Fruit fly (Drosophila melanogaster) whole organism, larva: ENCODE data around the gene be.

Experiments used
- noc ChIP-seq: fragments of 200-800 bp; sonication (Bioruptor generic); optimal IDR thresholded peaks from 3 replicates; lab custom pipeline; 2019; ENCODE audit warnings: missing biosample characterization, mild to moderate bottlenecking, missing genetic modification characterization, moderate library complexity

be gene

DNA sequence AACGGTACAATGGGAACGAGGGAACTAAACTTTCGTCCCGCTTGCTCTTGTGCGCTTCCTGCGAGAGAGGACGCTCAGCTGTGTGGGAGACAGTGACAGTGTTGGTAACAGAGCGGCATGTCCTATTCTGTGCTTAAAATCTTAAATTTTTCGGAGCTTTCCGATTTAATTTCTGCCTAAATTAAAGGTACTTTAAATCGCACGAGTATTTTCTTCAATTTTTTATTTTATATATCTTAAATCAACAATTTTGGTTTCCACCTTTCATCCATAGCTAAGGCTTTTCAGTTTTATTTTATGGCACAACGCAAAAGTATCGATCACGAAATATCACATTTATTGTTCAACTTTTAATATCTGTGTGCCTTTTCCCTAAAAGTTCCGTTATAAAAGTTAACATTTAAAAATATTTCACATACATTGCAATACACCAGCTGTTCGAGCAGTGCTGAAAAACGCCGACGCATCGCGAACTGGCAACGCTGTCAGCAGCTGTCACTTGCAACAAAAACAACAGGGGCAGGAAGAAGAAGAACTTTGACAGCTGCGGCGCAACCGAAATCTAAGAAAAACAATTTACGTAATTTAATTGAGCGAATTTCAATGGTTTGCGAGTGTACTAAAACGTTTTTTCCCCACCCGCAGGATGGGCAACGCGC, 39.3 kb downstream of the be start, which contains the start of the genes hiw and ND-B18:
TSS of gene hiw (minus strand) at position 26 of the 659 bp plus-strand sequence.
TSS of gene ND-B18 (plus strand) at position 330 of the 659 bp plus-strand sequence.
- no peak for TF ChIP-seq noc (tag; lab: Kevin White, UChicago)

DNA sequence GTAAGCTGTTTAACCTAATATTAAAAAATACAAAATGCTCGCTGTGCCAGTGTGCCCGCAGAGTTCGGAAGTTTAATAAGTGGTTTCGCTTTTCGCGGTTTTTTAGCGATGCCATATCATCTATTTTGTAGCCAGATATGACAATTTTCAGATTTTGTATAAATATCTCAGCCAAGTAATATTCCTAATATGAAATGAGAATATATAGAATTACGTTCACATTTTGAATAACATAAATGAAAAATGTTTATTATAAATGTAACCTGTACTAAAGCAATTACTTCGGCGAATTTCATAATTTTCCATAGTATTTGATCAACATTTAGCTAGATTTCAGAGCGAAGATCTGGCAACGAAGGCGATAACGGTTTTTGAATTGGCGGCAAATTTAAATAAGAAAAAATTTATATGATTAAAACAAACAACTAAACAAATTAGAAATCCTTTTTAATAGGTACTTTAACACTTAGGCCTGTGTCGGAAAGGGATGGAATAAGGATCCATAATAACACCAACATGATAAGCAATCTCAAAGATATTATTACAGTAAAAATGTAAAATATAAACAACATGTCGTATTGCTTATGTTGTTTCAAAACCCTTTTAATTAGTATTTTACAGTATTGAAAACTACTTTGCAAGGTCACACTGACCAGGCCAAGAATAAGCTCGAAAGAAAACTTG, 42.3 kb downstream of the be start, which contains the start of the genes opm and dob:
TSS of gene opm (minus strand) at position 59 of the 684 bp plus-strand sequence.
TSS of gene dob (plus strand) at position 634 of the 684 bp plus-strand sequence.
- TF ChIP-seq noc (tag; lab: Kevin White, UChicago): peak; percentile 15

DNA sequence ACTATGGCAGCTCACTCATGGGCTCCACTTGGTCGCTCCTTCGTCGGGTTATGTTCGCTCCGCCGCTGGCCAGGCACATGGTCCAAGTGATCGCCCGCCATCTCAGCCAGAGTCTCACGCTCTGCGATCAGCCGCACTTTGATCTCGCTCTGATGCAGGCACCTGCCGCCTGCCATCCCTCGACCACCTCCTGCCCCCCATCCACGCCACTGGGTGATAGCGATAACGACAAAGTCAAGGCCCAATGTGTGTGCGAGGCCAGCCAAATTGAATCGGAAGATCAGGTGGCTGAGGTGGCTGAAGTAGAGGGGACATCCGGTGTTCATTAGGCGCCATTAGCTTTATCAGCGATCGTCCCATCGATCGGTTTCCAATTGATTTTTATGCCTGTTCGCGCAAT, 44.3 kb downstream of the be start:
- no peak for TF ChIP-seq noc (tag; lab: Kevin White, UChicago)

DNA sequence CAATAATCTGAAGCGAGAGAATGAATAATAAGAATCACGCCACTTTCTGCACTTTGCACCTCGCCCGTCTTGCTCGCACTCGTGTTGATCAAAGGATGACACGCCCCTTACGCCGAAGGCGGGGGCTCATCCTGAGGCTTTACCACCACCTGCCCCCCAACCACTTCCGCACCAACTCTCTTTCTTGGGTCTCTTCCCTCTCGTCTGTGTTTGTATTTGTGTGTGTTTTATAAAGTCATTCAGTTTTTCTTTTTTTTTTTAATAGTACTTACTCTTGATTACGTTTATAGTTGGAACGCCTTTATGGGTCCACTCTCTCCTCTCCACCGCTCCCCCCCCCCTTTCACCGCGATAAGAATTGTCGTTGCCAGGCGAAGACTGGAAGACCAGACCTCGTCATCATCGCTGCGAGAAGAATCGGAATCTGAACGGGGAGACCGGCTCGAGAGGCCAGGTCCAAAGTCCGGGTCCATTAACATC, 45.2 kb downstream of the be start:
- peak; percentile 86 for TF ChIP-seq noc (tag; lab: Kevin White, UChicago)

DNA sequence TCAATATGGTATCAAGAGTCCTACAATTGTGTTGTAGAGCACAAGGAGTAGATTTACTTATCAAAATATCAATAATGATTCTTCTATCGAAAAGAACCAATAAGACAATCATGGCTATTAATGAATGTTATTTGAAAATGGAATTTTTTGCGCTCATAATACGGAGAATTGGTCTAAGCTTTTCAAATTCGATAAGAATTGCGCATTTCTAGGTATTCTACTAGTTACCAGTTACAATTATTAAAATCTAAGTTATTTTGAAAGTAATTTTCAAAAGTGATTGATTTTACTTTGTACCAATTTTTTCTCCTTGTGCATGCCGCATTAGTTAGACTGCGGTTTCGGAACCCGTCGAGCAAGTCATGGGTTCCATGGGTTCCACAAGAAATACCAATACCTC, 45.9 kb downstream of the be start:
- no peak for TF ChIP-seq noc (tag; lab: Kevin White, UChicago)

DNA sequence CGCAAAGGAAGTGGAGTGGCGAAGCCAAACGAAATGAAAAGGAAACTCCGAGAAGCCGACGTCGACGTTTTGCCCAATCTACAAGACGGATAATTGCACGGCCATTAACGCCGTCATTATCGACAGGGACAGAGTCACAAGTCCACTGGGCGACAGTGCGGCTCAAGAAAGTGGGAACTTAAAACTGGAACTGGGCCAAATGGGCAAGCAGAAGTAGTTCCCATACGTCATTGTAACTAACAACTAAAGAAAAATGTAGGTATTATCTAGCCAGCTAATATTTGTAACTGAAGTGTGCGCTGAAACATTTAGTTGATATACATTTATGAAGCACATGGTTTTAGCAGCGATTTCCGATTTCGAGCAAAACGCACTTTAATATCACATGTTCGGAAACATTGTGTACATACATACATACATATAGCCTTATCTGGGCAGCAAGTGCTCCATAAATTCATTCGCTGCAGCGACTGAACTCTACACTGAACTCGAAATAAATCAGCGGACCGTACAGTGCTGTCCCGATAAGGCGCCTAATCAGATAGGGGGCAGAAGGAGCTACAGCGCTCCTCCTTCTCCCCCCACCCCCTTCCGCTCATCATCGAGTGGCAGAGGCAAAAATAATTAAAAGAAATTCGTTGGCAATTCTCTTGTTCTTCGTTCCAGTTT, 46.7 kb downstream of the be start:
- TF ChIP-seq noc (tag; lab: Kevin White, UChicago): peak; percentile 68

DNA sequence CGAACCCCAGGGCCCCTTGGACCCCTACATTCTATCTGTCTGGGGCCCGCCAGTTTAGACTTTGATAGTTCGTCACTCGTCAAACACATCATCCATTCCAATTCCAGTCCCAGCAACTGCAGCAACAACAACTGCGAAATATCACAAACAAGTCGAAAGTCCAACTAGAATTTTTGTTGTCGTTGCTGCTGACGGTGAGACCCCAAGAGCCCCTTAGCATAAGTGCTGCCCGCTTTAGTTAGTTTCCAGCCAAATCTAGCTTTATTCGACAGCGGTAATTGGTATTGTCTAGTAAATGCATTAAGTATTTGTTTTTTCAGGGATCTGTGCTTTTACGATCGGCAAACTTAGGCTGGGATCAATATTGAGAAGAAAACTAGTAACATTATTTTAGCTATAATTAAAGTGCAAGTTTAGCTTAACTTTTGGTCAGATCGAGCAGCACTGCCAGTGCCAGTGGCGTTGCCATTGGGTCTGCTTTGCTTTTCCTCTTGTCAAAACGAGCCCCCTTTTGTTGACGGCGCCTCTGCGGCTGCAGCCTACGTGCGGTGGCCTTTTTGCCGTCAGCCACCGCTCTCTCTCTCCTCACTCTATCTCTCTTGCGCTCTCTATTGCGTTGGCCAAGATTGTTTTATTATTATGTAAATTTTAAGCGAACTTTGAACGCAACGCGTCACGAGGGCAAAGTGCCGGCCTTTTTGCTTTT, 50.6 kb downstream of the be start:
- peak; percentile 91 for TF ChIP-seq noc (tag; lab: Kevin White, UChicago)

DNA sequence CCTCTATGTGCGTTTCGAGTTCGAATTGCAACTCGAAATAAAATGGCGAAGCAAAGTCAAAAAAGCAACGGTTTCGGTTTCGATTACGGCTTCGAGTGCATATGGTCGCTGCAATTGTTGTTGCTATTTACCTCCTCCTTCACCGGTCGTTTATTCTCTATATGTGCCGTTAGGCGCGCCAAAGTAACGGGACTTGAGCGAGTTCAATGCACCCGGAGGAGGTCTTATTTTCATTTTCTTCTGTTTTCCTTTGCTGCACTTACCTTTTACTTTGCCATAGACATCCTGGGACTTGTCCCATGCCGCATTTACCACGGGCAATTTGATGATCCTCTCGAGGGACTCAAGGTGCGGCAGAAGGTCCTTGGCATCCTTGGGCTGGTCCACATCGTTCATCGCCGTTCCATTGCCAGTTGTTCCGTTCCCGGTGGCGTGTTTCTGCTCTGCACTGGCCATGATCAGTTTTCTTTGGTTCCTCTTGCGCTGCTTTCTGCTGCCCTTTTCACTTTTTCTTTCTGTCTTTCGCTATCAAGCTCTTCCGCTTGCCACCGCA, 51.3 kb downstream of the be start:
- no peak for TF ChIP-seq noc (tag; lab: Kevin White, UChicago)

DNA sequence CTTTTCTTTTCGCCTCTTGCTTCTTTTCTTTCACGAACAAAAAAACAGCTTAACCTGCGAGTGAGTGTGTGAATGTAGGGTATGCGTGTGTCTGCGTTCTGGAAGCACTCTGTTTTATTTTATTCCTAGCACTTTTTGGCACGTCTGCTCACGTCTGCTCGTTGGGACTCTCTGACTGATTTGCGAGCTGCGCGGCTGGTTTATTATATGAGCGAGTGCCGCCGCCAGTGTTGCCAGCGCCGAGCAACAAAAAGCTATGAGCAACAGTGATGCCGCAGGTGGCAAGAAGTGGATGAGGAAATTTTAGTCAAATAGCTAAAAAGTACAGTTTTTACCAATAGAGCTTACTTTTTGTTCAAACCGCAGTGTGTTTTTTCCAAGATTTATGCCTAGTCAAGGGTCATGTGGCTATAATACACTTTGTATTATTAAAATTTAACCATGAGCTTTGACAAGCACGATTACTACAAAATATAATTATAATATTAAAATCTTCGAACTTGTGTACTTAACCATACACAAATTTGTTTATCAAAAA, 51.9 kb downstream of the be start, which contains the start of gene Lsd-2:
TSS of gene Lsd-2 (minus strand) at position 183 of the 538 bp plus-strand sequence.
- no peak for TF ChIP-seq noc (tag; lab: Kevin White, UChicago)

DNA sequence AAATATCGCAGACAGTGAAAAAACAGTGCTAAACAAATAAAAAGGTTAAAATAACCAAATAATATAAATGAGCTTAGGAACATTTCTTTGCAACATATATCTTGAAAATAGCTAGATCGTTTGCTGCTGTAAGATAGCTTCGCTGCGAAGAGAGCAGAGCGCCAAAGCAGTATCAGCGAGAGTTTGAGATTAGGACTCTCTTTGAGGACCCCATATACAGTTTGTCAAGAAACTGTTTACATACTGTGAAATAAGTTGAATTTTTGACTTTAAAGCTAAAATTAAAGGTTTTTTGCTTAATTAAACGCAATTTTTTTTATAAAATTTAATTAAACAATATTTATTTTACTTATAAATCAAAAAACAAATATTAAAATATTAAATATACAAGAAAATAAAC, 52.4 kb downstream of the be start:
- TF ChIP-seq noc (tag; lab: Kevin White, UChicago): no peak

DNA sequence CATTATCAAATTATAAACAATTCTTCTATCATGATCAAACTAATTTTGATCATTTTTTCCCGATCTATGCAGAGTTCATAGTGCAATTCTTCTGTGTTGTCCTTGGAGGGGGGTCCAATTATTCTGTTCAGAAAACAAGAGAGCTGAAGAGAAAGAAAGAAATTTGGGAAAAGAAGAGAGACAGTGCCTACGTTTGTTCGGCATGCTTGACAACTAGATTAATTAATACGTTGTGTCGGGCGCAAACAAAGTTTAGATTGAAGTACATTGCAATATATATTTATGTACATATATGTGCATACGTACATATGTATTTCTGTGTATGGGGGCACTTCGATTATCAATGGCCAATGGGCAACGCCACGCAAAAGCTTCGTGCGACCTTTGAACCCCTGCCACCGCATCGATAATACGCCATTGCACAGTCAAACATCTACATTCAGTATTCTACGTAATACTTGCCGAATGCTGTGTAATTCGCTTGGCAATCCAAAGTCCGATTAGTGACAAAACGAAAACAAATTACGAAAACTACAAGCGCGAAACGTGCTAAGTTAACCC, 53.4 kb downstream of the be start:
- TF ChIP-seq noc (tag; lab: Kevin White, UChicago): no peak

DNA sequence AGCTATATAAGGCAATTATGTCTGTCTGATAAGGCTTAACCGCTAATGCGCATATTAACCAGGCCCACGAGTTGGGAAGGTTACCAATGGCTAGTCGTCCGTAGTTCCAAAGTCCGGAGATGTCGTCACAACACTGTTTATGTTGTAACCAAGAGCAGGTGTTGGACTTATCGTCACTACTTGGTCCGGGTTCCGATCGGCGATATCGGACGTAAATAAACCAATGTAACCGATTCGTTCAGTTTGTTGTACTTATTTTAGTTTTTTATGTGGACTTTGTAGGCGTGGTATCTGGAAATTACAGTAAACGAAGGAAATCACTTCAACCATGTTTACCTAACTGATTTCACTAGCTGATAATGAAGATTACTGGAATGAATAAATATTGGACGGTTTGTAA, 54.2 kb downstream of the be start:
- TF ChIP-seq noc (tag; lab: Kevin White, UChicago): no peak

DNA sequence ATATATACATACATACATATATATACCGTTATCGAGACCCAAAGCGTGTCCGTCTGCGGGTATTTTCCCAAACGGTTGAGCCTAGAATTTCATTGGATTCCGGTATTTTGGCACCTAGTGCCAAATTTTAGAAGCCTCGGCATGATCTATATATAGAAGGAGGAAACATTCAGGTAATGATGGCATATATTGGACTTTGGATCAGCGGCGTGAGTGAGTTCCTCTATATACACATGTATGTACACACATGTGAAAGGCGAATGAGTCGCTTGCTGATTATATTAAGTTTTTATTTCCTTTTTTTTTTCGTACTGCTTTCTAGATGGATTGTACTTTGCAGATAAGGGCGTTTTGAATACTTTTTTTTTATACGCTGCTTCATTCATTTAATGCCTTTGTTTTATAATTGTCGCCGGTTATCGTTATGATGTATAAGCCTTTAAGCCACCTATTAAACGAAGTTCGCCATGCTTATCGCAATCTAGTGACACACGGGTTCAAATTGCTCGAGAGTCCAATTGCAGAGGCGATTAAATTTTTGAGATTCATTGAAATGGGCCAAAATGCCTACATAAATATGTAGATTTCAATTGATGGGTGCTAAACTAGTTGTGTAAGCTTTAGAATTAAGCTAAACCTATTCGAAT, 55.0 kb downstream of the be start:
- peak; percentile 59 for TF ChIP-seq noc (tag; lab: Kevin White, UChicago)

DNA sequence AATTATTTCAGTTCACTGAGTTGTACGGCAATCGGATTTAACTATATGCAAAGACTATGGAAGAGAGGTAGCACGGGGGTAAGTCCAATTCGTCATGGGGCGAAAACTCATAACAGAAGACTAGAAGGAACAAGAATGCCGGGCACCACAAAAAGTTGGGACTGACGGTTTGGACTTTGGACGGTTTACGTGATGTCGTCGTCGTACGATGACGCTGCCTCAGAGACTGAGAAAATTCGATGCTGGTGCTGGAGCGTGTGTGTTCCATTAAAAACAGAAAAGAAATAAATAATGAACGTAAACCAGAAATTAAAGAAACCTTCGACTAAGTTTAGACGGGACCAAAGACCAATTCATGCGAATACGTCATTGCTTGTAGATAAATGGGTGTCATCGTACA, 55.7 kb downstream of the be start:
- no peak for TF ChIP-seq noc (tag; lab: Kevin White, UChicago)
